Worm (Caenorhabditis elegans) whole organism, L2 larva: ENCODE data around the gene wht-2.

Experiments used
- R02D3.7 ChIP-seq: fragments of 150-350 bp; optimal IDR thresholded peaks from 2 replicates; lab custom pipeline; 2014; ENCODE audit warnings: missing biosample characterization, missing genetic modification characterization
- aly-2 ChIP-seq: fragments of 150-350 bp; optimal IDR thresholded peaks from 2 replicates; lab custom pipeline; 2014; ENCODE audit warnings: missing biosample characterization, missing genetic modification characterization
- ceh-16 ChIP-seq: fragments of 150-350 bp; optimal IDR thresholded peaks from 2 replicates; lab custom pipeline; 2014; ENCODE audit warnings: missing biosample characterization, missing genetic modification characterization
- elt-3 ChIP-seq: sonication (generic microtip); optimal IDR thresholded peaks from 2 replicates; lab custom pipeline; 2017; ENCODE audit warnings: missing biosample characterization, missing genetic modification characterization
- fos-1 ChIP-seq: fragments of 150-350 bp; optimal IDR thresholded peaks from 2 replicates; lab custom pipeline; 2014; ENCODE audit warnings: missing biosample characterization, missing genetic modification characterization
- lsy-2 ChIP-seq, 2 experiments: fragments of 150-350 bp in 1 of 2; sonication (generic microtip) in 1 of 2; optimal IDR thresholded peaks; 2 replicates each; lab custom pipeline; 2014 to 2017; ENCODE audit warnings: missing biosample characterization in 2 of 2, missing genetic modification characterization in 2 of 2
- mab-5 ChIP-seq: fragments of 150-350 bp; optimal IDR thresholded peaks from 2 replicates; lab custom pipeline; 2014; ENCODE audit warnings: missing biosample characterization, missing genetic modification characterization

- TF ChIP-seq ceh-16 = no peak
- no peak for TF ChIP-seq R02D3.7
- TF ChIP-seq lsy-2 (tag; optimal IDR thresholded peaks at IDR 0.05; lab: Kevin White, UChicago) = no peak
- no peak for TF ChIP-seq mab-5
- TF ChIP-seq elt-3 (tag; lab: Kevin White, UChicago) = no peak
- no peak for TF ChIP-seq aly-2 (tag; lab: Kevin White, UChicago)
- no peak for TF ChIP-seq fos-1
Observed at ce11 chrIV:11467413-11467812, 2.8 kb upstream of the wht-2 start, which contains the start of gene C10C6.7.
